Fruit fly (Drosophila melanogaster) whole organism, prepupa: Measurements from ENCODE around the gene Ugt35E2.

ENCODE experiments used
- Blimp-1 ChIP-seq: fragments of 200-800 bp; sonication (Bioruptor generic); optimal IDR thresholded peaks from 3 replicates; lab custom pipeline; 2017; ENCODE audit warnings: missing biosample characterization, missing genetic modification characterization, mild to moderate bottlenecking, moderate library complexity, missing genetic modification reagents
- CG10631 ChIP-seq: fragments of 200-800 bp; sonication (Bioruptor generic); optimal IDR thresholded peaks from 2 replicates; lab custom pipeline; 2016; ENCODE audit warnings: missing biosample characterization, missing genetic modification characterization
- CG10669 ChIP-seq: fragments of 200-800 bp; sonication (Bioruptor generic); optimal IDR thresholded peaks from 3 replicates; lab custom pipeline; 2018; ENCODE audit warnings: missing biosample characterization, mild to moderate bottlenecking, missing genetic modification characterization, moderate library complexity
- CG11762 ChIP-seq: fragments of 200-800 bp; sonication (Bioruptor generic); optimal IDR thresholded peaks from 3 replicates; lab custom pipeline; 2016; ENCODE audit warnings: missing biosample characterization, missing genetic modification characterization; ENCODE audit not compliant: insufficient read depth
- CG11902 ChIP-seq: fragments of 200-800 bp; sonication (Bioruptor generic); optimal IDR thresholded peaks from 3 replicates; lab custom pipeline; 2016; ENCODE audit warnings: missing biosample characterization, missing genetic modification characterization
- CG15336 ChIP-seq: fragments of 200-800 bp; sonication (Bioruptor generic); IDR thresholded peaks from 2 replicates; pipeline ENCODE4 v1.3.6; 2022; ENCODE audit warnings: missing biosample characterization, missing genetic modification characterization
- CG16779 ChIP-seq: fragments of 200-800 bp; sonication (Bioruptor generic); optimal IDR thresholded peaks from 3 replicates; lab custom pipeline; 2017; ENCODE audit warnings: missing biosample characterization, mild to moderate bottlenecking, missing genetic modification characterization
- CG3032 ChIP-seq: fragments of 200-800 bp; optimal IDR thresholded peaks from 2 replicates; lab custom pipeline; 2019; ENCODE audit warnings: missing biosample characterization, mild to moderate bottlenecking, missing genetic modification characterization, moderate library complexity
- CG31627 ChIP-seq: fragments of 200-800 bp; sonication (Bioruptor generic); optimal IDR thresholded peaks from 3 replicates; lab custom pipeline; 2016; ENCODE audit warnings: missing biosample characterization, missing genetic modification characterization
- CG34406 ChIP-seq: fragments of 200-800 bp; sonication (Bioruptor generic); optimal IDR thresholded peaks from 3 replicates; lab custom pipeline; 2016; ENCODE audit warnings: missing biosample characterization, missing genetic modification characterization
- CG3919 ChIP-seq: fragments of 200-800 bp; sonication (Bioruptor generic); optimal IDR thresholded peaks from 3 replicates; lab custom pipeline; 2016; ENCODE audit warnings: missing biosample characterization, missing genetic modification characterization
- CG4318 ChIP-seq: fragments of 200-800 bp; sonication (Bioruptor generic); optimal IDR thresholded peaks from 3 replicates; lab custom pipeline; 2017; ENCODE audit warnings: missing biosample characterization, mild to moderate bottlenecking, missing genetic modification characterization
- CG6163 ChIP-seq: fragments of 200-800 bp; sonication (Bioruptor generic); IDR thresholded peaks from 3 replicates; pipeline ENCODE4 v1.3.6; 2022; ENCODE audit warnings: missing biosample characterization, missing genetic modification characterization
- CG6276 ChIP-seq: fragments of 200-800 bp; sonication (Bioruptor generic); optimal IDR thresholded peaks from 2 replicates; lab custom pipeline; 2017; ENCODE audit warnings: missing biosample characterization, mild to moderate bottlenecking, missing genetic modification characterization
- CG6792 ChIP-seq: fragments of 200-800 bp; sonication (Bioruptor generic); optimal IDR thresholded peaks from 3 replicates; lab custom pipeline; 2016; ENCODE audit warnings: missing biosample characterization, missing genetic modification characterization
- CG8119 ChIP-seq: fragments of 200-800 bp; sonication (Bioruptor generic); IDR thresholded peaks from 3 replicates; pipeline ENCODE4 v1.3.6; 2022; ENCODE audit warnings: missing biosample characterization, missing genetic modification characterization
- CG8319 ChIP-seq: fragments of 200-800 bp; sonication (Bioruptor generic); optimal IDR thresholded peaks from 3 replicates; lab custom pipeline; 2016; ENCODE audit warnings: missing biosample characterization, missing genetic modification characterization
- CG8632 ChIP-seq: fragments of 200-800 bp; sonication (Bioruptor generic); optimal IDR thresholded peaks from 3 replicates; lab custom pipeline; 2016; ENCODE audit warnings: missing biosample characterization, missing genetic modification characterization
- CG9139 ChIP-seq: fragments of 200-800 bp; sonication (Bioruptor generic); optimal IDR thresholded peaks from 3 replicates; lab custom pipeline; 2017; ENCODE audit warnings: missing biosample characterization, mild to moderate bottlenecking, missing genetic modification characterization
- Eip78C ChIP-seq: fragments of 200-800 bp; sonication (Bioruptor generic); peaks from one replicate; lab custom pipeline; 2016; ENCODE audit warnings: missing biosample characterization, missing genetic modification characterization
- Eip93F ChIP-seq: fragments of 200-800 bp; sonication (Bioruptor generic); optimal IDR thresholded peaks from 2 replicates; lab custom pipeline; 2016; ENCODE audit warnings: missing biosample characterization, mild to moderate bottlenecking, missing genetic modification characterization
- Ets96B ChIP-seq: fragments of 200-800 bp; optimal IDR thresholded peaks from 2 replicates; lab custom pipeline; 2019; ENCODE audit warnings: missing biosample characterization, mild to moderate bottlenecking, missing genetic modification characterization, moderate library complexity
- Gug ChIP-seq: fragments of 200-800 bp; sonication (Bioruptor generic); IDR thresholded peaks from 2 replicates; pipeline ENCODE4 v1.3.6; 2022; ENCODE audit warnings: missing biosample characterization, missing genetic modification characterization
- Hr38 ChIP-seq: sonication (Bioruptor generic); optimal IDR thresholded peaks from 2 replicates; lab custom pipeline; 2016; ENCODE audit warnings: missing biosample characterization, missing genetic modification characterization
- Hr39 ChIP-seq: fragments of 200-800 bp; sonication (Bioruptor generic); optimal IDR thresholded peaks from 2 replicates; lab custom pipeline; 2016; ENCODE audit warnings: missing biosample characterization, missing genetic modification characterization
- Hr4 ChIP-seq: fragments of 200-800 bp; sonication (Bioruptor generic); optimal IDR thresholded peaks from 3 replicates; lab custom pipeline; 2016; ENCODE audit warnings: missing biosample characterization, missing genetic modification characterization
- Met ChIP-seq: fragments of 200-800 bp; sonication (Bioruptor generic); optimal IDR thresholded peaks from 3 replicates; lab custom pipeline; 2016; ENCODE audit warnings: missing biosample characterization, missing genetic modification characterization
- Smox ChIP-seq: fragments of 200-800 bp; sonication (Bioruptor generic); optimal IDR thresholded peaks from 3 replicates; lab custom pipeline; 2016; ENCODE audit warnings: missing biosample characterization, missing genetic modification characterization
- Sox14 ChIP-seq: fragments of 200-800 bp; sonication (Bioruptor generic); optimal IDR thresholded peaks from 3 replicates; lab custom pipeline; 2016; ENCODE audit warnings: missing biosample characterization, missing genetic modification characterization
- Sox15 ChIP-seq: fragments of 200-800 bp; sonication (Bioruptor generic); optimal IDR thresholded peaks from 3 replicates; lab custom pipeline; 2016; ENCODE audit warnings: missing biosample characterization, missing genetic modification characterization
- achi ChIP-seq: fragments of 200-800 bp; sonication (Bioruptor generic); optimal IDR thresholded peaks from 3 replicates; lab custom pipeline; 2016; ENCODE audit warnings: missing biosample characterization, missing genetic modification characterization
- acj6 ChIP-seq: fragments of 200-800 bp; sonication (Bioruptor generic); optimal IDR thresholded peaks from 3 replicates; lab custom pipeline; 2016; ENCODE audit warnings: missing biosample characterization, missing genetic modification characterization
- cyc ChIP-seq: fragments of 200-800 bp; sonication (Bioruptor generic); optimal IDR thresholded peaks from 3 replicates; lab custom pipeline; 2016; ENCODE audit warnings: missing biosample characterization, missing genetic modification characterization
- dac ChIP-seq: fragments of 200-800 bp; sonication (Bioruptor generic); optimal IDR thresholded peaks from 2 replicates; lab custom pipeline; 2017; ENCODE audit warnings: missing biosample characterization, mild to moderate bottlenecking, missing genetic modification characterization
- dsx ChIP-seq: fragments of 200-800 bp; optimal IDR thresholded peaks from 3 replicates; lab custom pipeline; 2019; ENCODE audit warnings: missing biosample characterization, mild to moderate bottlenecking, missing genetic modification characterization, moderate library complexity; ENCODE audit not compliant: poor library complexity, severe bottlenecking
- eg ChIP-seq: fragments of 200-800 bp; sonication (Bioruptor generic); IDR thresholded peaks from 3 replicates; pipeline ENCODE4 v1.3.6; 2022; ENCODE audit warnings: missing biosample characterization, missing genetic modification characterization
- esn ChIP-seq: fragments of 200-800 bp; sonication (Bioruptor generic); optimal IDR thresholded peaks from 2 replicates; lab custom pipeline; 2016; ENCODE audit warnings: missing biosample characterization, mild to moderate bottlenecking, missing genetic modification characterization, moderate library complexity
- fd59A ChIP-seq: fragments of 200-800 bp; sonication (Bioruptor generic); optimal IDR thresholded peaks from 2 replicates; lab custom pipeline; 2017; ENCODE audit warnings: missing biosample characterization, mild to moderate bottlenecking, missing genetic modification characterization, missing genetic modification reagents
- fd85E ChIP-seq: fragments of 200-800 bp; sonication (Bioruptor generic); optimal IDR thresholded peaks from 3 replicates; lab custom pipeline; 2016; ENCODE audit warnings: missing biosample characterization, missing genetic modification characterization
- net ChIP-seq: fragments of 200-800 bp; sonication (Bioruptor generic); optimal IDR thresholded peaks from 3 replicates; lab custom pipeline; 2016; ENCODE audit warnings: missing biosample characterization, missing genetic modification characterization
- spab ChIP-seq: fragments of 200-800 bp; sonication (Bioruptor generic); optimal IDR thresholded peaks from 2 replicates; lab custom pipeline; 2017; ENCODE audit warnings: missing biosample characterization, mild to moderate bottlenecking, missing genetic modification characterization, missing genetic modification reagents
- svp ChIP-seq: fragments of 200-800 bp; sonication (Bioruptor generic); peaks from one replicate; lab custom pipeline; 2016; ENCODE audit warnings: missing biosample characterization, missing genetic modification characterization
- topi ChIP-seq: fragments of 200-800 bp; sonication (Bioruptor generic); optimal IDR thresholded peaks from 3 replicates; lab custom pipeline; 2016; ENCODE audit warnings: missing biosample characterization, missing genetic modification characterization
- vri ChIP-seq: fragments of 200-800 bp; sonication (Bioruptor generic); optimal IDR thresholded peaks from 3 replicates; lab custom pipeline; 2016; ENCODE audit warnings: missing biosample characterization, mild to moderate bottlenecking, missing genetic modification characterization

Gene Ugt35E2

DNA sequence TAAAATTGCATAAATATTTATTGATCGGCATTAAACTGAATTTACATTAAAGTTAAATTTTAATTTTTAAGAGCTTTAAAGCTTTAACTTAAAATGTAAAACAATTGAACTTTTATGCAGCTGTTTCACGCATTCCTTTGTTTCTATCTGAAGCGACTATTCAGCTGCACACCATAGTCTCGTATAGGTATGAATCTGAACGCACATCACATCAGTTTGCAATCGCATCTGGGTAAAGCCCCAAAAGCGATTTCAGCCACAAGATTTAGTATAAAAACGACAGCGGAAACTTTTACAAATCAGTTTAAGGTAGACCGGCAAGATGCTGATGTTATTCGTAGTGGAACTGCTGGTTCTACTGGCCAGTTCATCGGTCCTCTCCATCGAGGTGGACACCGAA lies 6.9 kb downstream of the Ugt35E2 start, which contains the start of gene CG4757:
Gene CG4757 (plus strand): TSS at position 301 of the 400 bp plus-strand sequence.
- TF ChIP-seq svp (GFP tag; lab: Kevin White, UChicago) (peak; percentile 38), CG10631 (GFP tag; lab: Kevin White, UChicago) (no peak)

DNA sequence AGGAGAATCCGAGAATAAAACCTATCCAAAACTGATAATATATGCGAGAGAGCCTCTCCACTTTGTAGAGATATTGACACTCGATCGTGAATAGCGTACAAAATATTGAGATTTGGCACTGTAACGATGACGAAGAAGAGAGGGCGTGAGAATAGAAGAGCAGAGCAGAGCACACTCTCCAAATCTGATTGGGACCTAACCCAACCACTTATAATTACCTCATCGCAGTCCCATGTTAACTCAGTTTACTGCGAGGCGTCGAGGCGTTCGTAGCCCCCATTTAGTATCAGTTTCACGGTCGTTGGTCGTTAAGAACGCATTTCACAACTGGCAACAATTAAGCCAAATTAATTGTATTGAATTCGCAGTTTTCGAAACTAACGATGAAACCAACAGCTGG lies 10.9 kb downstream of the Ugt35E2 start, which contains the start of gene Ugt302C1:
Gene Ugt302C1 (plus strand): TSS at position 241 of the 400 bp plus-strand sequence.
- peak; percentile 61 for TF ChIP-seq svp (GFP tag; lab: Kevin White, UChicago)
- TF ChIP-seq Eip93F (GFP tag; lab: Kevin White, UChicago) = no peak
- TF ChIP-seq CG8319 = no peak
- TF ChIP-seq fd85E = no peak
- 0 out of 3 replicates have a peak, but pooled peaks have one; percentile 22 for TF ChIP-seq eg
- TF ChIP-seq dsx = peak; percentile 54
- TF ChIP-seq Eip78C = peak; percentile 40
- no peak for TF ChIP-seq CG11762
- peak; percentile 27; the same call in 1 of the 3 replicates for TF ChIP-seq CG6163 (GFP tag; lab: Robert Waterston, UW)
- TF ChIP-seq Hr4 (GFP tag; lab: Kevin White, UChicago) = no peak
- no peak for TF ChIP-seq CG6276 (GFP tag; lab: Kevin White, UChicago)
- TF ChIP-seq CG15336 = no peak
- peak; percentile 14 for TF ChIP-seq CG3919 (GFP tag; lab: Kevin White, UChicago)
- no peak for TF ChIP-seq Met (GFP tag; lab: Kevin White, UChicago)
- TF ChIP-seq CG10669 (GFP tag; lab: Kevin White, UChicago) = no peak
- no peak for TF ChIP-seq CG8632 (GFP tag; lab: Kevin White, UChicago)
- TF ChIP-seq CG16779 = peak; percentile 2
- TF ChIP-seq vri (GFP tag; lab: Kevin White, UChicago) = peak; percentile 95

DNA sequence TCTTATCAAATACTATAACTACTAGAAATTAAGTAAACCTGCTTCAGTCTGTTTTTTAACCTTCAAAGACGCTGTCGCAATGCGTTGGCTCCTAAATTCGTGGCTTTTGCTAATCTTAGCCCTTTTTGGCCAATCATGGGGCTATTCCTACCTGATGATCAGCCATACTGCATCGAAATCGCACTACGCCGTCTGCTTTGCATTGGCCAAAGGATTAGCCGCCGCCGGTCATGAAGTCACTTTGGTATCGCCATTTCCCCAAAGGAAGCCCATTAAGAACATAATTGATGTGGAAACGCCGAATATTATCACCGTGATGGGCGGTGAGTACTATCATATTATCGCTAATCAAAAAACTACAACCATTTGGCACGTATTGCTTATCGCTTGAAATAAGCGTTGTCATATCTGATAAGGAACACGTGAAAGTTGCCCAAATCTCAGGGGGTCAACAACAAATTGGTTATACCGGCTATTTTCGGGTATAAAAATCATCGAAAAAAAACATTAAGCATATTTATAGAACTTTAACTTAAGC lies 13.1 kb downstream of the Ugt35E2 start, which contains the start of gene Ugt302E1:
Gene Ugt302E1 (plus strand): TSS at position 51 of the 538 bp plus-strand sequence.
- TF ChIP-seq net = no peak
- TF ChIP-seq dsx = no peak
- no peak for TF ChIP-seq topi
- TF ChIP-seq Hr39 (GFP tag; lab: Kevin White, UChicago) = no peak
- no peak for TF ChIP-seq fd59A (GFP tag; lab: Kevin White, UChicago)
- no peak for TF ChIP-seq Hr38
- TF ChIP-seq Sox15 = no peak
- TF ChIP-seq fd85E = no peak
- TF ChIP-seq cyc (GFP tag; lab: Kevin White, UChicago) = no peak

DNA sequence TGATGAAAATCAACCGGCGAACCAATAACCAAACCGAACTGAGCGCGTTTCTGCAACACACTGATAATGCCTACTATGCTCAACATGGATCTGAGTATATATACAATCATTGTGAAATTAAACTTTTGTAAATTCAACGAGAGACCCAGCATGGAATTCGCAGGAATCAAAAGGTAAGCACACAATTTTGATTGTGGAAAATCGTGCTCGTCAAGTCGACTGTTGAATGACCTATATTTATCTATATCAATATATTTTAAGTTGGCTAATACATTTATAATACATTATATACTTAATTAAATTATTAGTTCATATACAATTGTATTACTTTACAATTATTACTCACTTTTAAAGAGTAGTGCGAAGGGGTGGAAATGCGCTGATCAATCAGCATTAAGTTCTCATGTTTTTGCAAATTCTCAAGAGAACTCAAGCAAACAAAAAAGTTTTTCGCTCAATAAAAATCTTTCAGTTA lies 13.9 kb downstream of the Ugt35E2 start, which contains the start of gene Ugt302K1:
Gene Ugt302K1 (minus strand): TSS at position 51 of the 475 bp plus-strand sequence.
- TF ChIP-seq CG31627 (GFP tag; lab: Kevin White, UChicago) = no peak
- peak; percentile 53 for TF ChIP-seq Met (GFP tag; lab: Kevin White, UChicago)
- TF ChIP-seq dac = no peak
- TF ChIP-seq CG9139 (GFP tag; lab: Kevin White, UChicago) = peak; percentile 23
- no peak for TF ChIP-seq esn
- TF ChIP-seq CG6792 (GFP tag; lab: Kevin White, UChicago) = peak; percentile 19
- TF ChIP-seq Smox (GFP tag; lab: Kevin White, UChicago) = peak; percentile 12
- TF ChIP-seq Ets96B = peak; percentile 67
- peak; percentile 51 for TF ChIP-seq achi (GFP tag; lab: Kevin White, UChicago)
- TF ChIP-seq acj6 = peak; percentile 36
- TF ChIP-seq CG11762 = peak; percentile 24
- no peak for TF ChIP-seq Gug (GFP tag; lab: Robert Waterston, UW)
- no peak for TF ChIP-seq CG4318 (GFP tag; lab: Kevin White, UChicago)
- TF ChIP-seq Eip93F (GFP tag; lab: Kevin White, UChicago) = no peak
- peak; percentile 57 for TF ChIP-seq CG10631 (GFP tag; lab: Kevin White, UChicago)
- peak; percentile 58 for TF ChIP-seq dsx
- TF ChIP-seq eg = peak; percentile 77
- TF ChIP-seq CG8119 (GFP tag; lab: Robert Waterston, UW) = peak; percentile 62
- peak; percentile 15 for TF ChIP-seq fd85E
- peak; percentile 11 for TF ChIP-seq Sox14 (GFP tag; lab: Kevin White, UChicago)
- peak; percentile 4 for TF ChIP-seq vri (GFP tag; lab: Kevin White, UChicago)
- peak; percentile 45 for TF ChIP-seq spab (GFP tag; lab: Kevin White, UChicago)
- TF ChIP-seq CG3032 (tag; lab: Kevin White, UChicago) = peak; percentile 56
- TF ChIP-seq CG34406 (GFP tag; lab: Kevin White, UChicago) = peak; percentile 39
- TF ChIP-seq CG10669 (GFP tag; lab: Kevin White, UChicago) = peak; percentile 57
- peak; percentile 11 for TF ChIP-seq CG11902 (GFP tag; lab: Kevin White, UChicago)
- peak; percentile 81 for TF ChIP-seq svp (GFP tag; lab: Kevin White, UChicago)
- peak; percentile 84 for TF ChIP-seq Eip78C
- peak; percentile 25 for TF ChIP-seq CG8632 (GFP tag; lab: Kevin White, UChicago)
- TF ChIP-seq topi = peak; percentile 63
- TF ChIP-seq Blimp-1 = peak; percentile 35
